Worm (Caenorhabditis elegans): ENCODE data around the gene srh-182.
"Not testable (repeated sequence)": the region's sequence is repeated elsewhere in the genome, so short reads cannot be mapped to it uniquely, and the experiment has no call there.

The srh-182 gene

ce11 chrV:18476090-18476489 lies 2.8 kb upstream of the srh-182 start, which contains the start of gene srh-179:
srh-179 (plus strand) TSS chrV:18476390.
- no peak for TF ChIP-seq cog-1 (tag; optimal IDR thresholded peaks at IDR 0.05)
- TF ChIP-seq ztf-29 (GFP tag; IDR thresholded peaks at IDR 0.05): no peak
- TF ChIP-seq med-1 (GFP tag; optimal IDR thresholded peaks at IDR 0.05; ENCODE audit: insufficient read depth): no peak
- no peak for TF ChIP-seq ref-1 (GFP tag; conservative IDR thresholded peaks at IDR 0.05)
- TF ChIP-seq klf-2 (GFP tag; conservative IDR thresholded peaks at IDR 0.05): no peak
- no peak for TF ChIP-seq tab-1 (GFP tag; IDR thresholded peaks at IDR 0.05)
- TF ChIP-seq flt-1 (GFP tag; IDR thresholded peaks at IDR 0.05): no peak
- TF ChIP-seq ztf-23 (GFP tag; IDR thresholded peaks at IDR 0.05): no peak
- TF ChIP-seq T22C8.4 (GFP tag; IDR thresholded peaks at IDR 0.05): no peak

DNA sequence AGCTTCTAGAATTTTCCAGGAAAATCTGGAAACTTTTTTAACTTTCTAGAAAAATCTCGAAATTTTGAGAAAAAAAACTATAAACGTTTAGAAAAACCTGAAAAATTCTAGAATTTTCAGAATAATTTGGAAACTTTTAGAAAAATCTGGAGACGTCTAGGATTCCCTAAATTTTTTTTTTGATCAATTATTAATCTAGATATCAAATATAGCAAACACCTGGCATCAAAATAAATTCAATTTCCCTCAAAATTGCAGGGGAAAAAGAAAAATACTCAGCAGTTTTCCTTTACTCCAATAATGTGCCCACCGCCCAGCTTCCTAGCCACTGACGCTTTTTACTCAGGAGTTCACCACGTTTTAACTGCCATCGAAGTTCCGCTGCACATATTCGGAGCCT lies 908 bp upstream of the srh-182 start, which contains the start of gene srh-181:
Gene srh-181, plus strand, starts transcription at position 301 of the 400 bp plus-strand sequence.
- TF ChIP-seq cog-1 (tag; optimal IDR thresholded peaks at IDR 0.05): no peak
- no peak for TF ChIP-seq klf-2 (GFP tag; conservative IDR thresholded peaks at IDR 0.05)
- TF ChIP-seq tab-1 (GFP tag; IDR thresholded peaks at IDR 0.05): no peak
- no peak for TF ChIP-seq flt-1 (GFP tag; IDR thresholded peaks at IDR 0.05)
- no peak for TF ChIP-seq T22C8.4 (GFP tag; IDR thresholded peaks at IDR 0.05)
- no peak for TF ChIP-seq ztf-23 (GFP tag; IDR thresholded peaks at IDR 0.05)
- TF ChIP-seq ztf-29 (GFP tag; IDR thresholded peaks at IDR 0.05): no peak
- TF ChIP-seq med-1 (GFP tag; optimal IDR thresholded peaks at IDR 0.05; ENCODE audit: insufficient read depth): no peak
- TF ChIP-seq ref-1 (GFP tag; conservative IDR thresholded peaks at IDR 0.05): no peak

ce11 chrV:18468097-18468496 lies 5.2 kb downstream of the srh-182 start, which contains the start of gene ZK228.13:
ZK228.13 (minus strand) TSS chrV:18468197.
- TF ChIP-seq tab-1 (GFP tag; IDR thresholded peaks at IDR 0.05): no peak
- TF ChIP-seq ztf-29 (GFP tag; IDR thresholded peaks at IDR 0.05): no peak
- no peak for TF ChIP-seq cog-1 (tag; optimal IDR thresholded peaks at IDR 0.05)
- TF ChIP-seq ztf-23 (GFP tag; IDR thresholded peaks at IDR 0.05): no peak
- no peak for TF ChIP-seq T22C8.4 (GFP tag; IDR thresholded peaks at IDR 0.05)
- no peak for TF ChIP-seq flt-1 (GFP tag; IDR thresholded peaks at IDR 0.05)
- TF ChIP-seq klf-2 (GFP tag; conservative IDR thresholded peaks at IDR 0.05): no peak
- no peak for TF ChIP-seq med-1 (GFP tag; optimal IDR thresholded peaks at IDR 0.05; ENCODE audit: insufficient read depth)
- TF ChIP-seq ref-1 (GFP tag; conservative IDR thresholded peaks at IDR 0.05): no peak

DNA sequence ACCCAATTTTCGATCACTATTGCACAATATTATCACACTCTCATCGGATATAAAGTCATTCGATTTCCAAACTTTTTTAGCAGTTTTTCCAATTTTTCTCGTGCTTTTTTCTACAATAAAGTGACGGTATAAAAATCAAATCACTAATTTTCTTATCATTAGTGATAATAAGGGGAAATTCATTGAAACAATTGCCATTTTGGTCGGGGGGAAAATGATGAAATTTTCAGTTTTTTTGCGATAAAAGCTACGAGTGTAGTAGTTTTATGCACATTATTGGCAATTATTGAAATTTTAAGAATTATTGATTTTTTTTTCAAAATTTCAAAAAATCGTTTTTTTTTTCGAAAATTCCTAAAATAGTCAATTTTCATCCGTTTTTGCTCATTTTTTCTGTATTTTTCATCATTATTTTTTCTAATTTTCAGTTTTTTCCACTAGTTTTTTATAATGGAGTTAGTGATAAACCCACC lies 10.9 kb downstream of the srh-182 start, which contains the start of gene ZK228.4:
Gene ZK228.4, plus strand, starts transcription at position 423 of the 473 bp plus-strand sequence.
- no peak for TF ChIP-seq ref-1 (GFP tag; conservative IDR thresholded peaks at IDR 0.05)
- TF ChIP-seq T22C8.4 (GFP tag; IDR thresholded peaks at IDR 0.05): no peak
- no peak for TF ChIP-seq med-1 (GFP tag; optimal IDR thresholded peaks at IDR 0.05; ENCODE audit: insufficient read depth)
- no peak for TF ChIP-seq tab-1 (GFP tag; IDR thresholded peaks at IDR 0.05)

- TF ChIP-seq ztf-29 (GFP tag; IDR thresholded peaks at IDR 0.05): no peak
- TF ChIP-seq med-1 (GFP tag; optimal IDR thresholded peaks at IDR 0.05; ENCODE audit: insufficient read depth): no peak
- TF ChIP-seq cog-1 (tag; optimal IDR thresholded peaks at IDR 0.05): no peak
- no peak for TF ChIP-seq ztf-23 (GFP tag; IDR thresholded peaks at IDR 0.05)
These were observed 12.1 kb downstream of the srh-182 start, which contains the start of gene ZK228.3 for ce11 chrV:18461200-18461728. ZK228.3 (minus strand) TSS chrV:18461250.

DNA sequence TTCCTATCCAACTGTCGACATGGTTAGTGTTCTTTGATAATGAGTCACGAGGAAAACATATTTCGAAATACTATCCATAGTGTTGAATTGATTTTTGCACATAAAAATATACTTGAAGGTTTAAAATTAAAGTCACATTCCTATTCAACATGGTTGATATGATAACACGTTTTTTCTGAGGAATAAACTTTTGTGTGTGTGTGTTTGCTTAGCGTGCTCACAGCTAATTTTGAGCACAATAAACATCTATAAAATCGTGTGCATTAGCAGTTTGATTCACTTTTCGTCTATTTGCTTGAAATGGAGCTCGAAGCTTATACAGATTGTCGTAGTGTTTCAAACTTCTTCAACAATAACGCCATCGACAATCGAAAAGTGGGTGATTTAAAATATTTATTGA lies 16.7 kb downstream of the srh-182 start, which contains the start of gene ZK228.10:
Gene ZK228.10, plus strand, starts transcription at position 301 of the 400 bp plus-strand sequence.
- TF ChIP-seq klf-2 (GFP tag; conservative IDR thresholded peaks at IDR 0.05) (no peak), cog-1 (tag; optimal IDR thresholded peaks at IDR 0.05) (no peak), T22C8.4 (GFP tag; IDR thresholded peaks at IDR 0.05) (no peak), med-1 (GFP tag; optimal IDR thresholded peaks at IDR 0.05; ENCODE audit: insufficient read depth) (no peak), ztf-29 (GFP tag; IDR thresholded peaks at IDR 0.05) (no peak), ref-1 (GFP tag; conservative IDR thresholded peaks at IDR 0.05) (no peak), flt-1 (GFP tag; IDR thresholded peaks at IDR 0.05) (no peak), ztf-23 (GFP tag; IDR thresholded peaks at IDR 0.05) (no peak), tab-1 (GFP tag; IDR thresholded peaks at IDR 0.05) (no peak)

- no peak for TF ChIP-seq T22C8.4 (GFP tag; IDR thresholded peaks at IDR 0.05)
- TF ChIP-seq ztf-23 (GFP tag; IDR thresholded peaks at IDR 0.05): no peak
- no peak for TF ChIP-seq ref-1 (GFP tag; conservative IDR thresholded peaks at IDR 0.05)
- TF ChIP-seq med-1 (GFP tag; optimal IDR thresholded peaks at IDR 0.05; ENCODE audit: insufficient read depth): no peak
- no peak for TF ChIP-seq tab-1 (GFP tag; IDR thresholded peaks at IDR 0.05)
- no peak for TF ChIP-seq flt-1 (GFP tag; IDR thresholded peaks at IDR 0.05)
- TF ChIP-seq klf-2 (GFP tag; conservative IDR thresholded peaks at IDR 0.05): no peak
- TF ChIP-seq ztf-29 (GFP tag; IDR thresholded peaks at IDR 0.05): no peak
- TF ChIP-seq cog-1 (tag; optimal IDR thresholded peaks at IDR 0.05): no peak
These were observed 29.2 kb downstream of the srh-182 start, which contains the start of gene ZK228.1 for ce11 chrV:18444118-18444517. ZK228.1 (plus strand) TSS chrV:18444418.

- not testable (repeated sequence) for TF ChIP-seq ztf-23 (GFP tag; IDR thresholded peaks at IDR 0.05); ztf-29 (GFP tag; IDR thresholded peaks at IDR 0.05); ref-1 (GFP tag; conservative IDR thresholded peaks at IDR 0.05)
These were observed 33.8 kb downstream of the srh-182 start, which contains the start of gene ZK262.9 for ce11 chrV:18439469-18439868. ZK262.9 (plus strand) TSS chrV:18439769.

- TF ChIP-seq med-1 (GFP tag; optimal IDR thresholded peaks at IDR 0.05; ENCODE audit: insufficient read depth) (no peak), T22C8.4 (GFP tag; IDR thresholded peaks at IDR 0.05) (no peak), ref-1 (GFP tag; conservative IDR thresholded peaks at IDR 0.05) (no peak), klf-2 (GFP tag; conservative IDR thresholded peaks at IDR 0.05) (no peak), flt-1 (GFP tag; IDR thresholded peaks at IDR 0.05) (no peak), tab-1 (GFP tag; IDR thresholded peaks at IDR 0.05) (no peak), ztf-23 (GFP tag; IDR thresholded peaks at IDR 0.05) (no peak), ztf-29 (GFP tag; IDR thresholded peaks at IDR 0.05) (no peak), cog-1 (tag; optimal IDR thresholded peaks at IDR 0.05) (no peak)
These were observed 35.2 kb downstream of the srh-182 start, which contains the start of gene ZK262.8 for ce11 chrV:18438081-18438480. ZK262.8 (plus strand) TSS chrV:18438381.

ce11 chrV:18434961-18435360 lies 38.4 kb downstream of the srh-182 start, which contains the start of gene ZK262.20:
ZK262.20 (minus strand) TSS chrV:18435061.
- TF ChIP-seq cog-1 (tag; optimal IDR thresholded peaks at IDR 0.05): no peak
- no peak for TF ChIP-seq ztf-23 (GFP tag; IDR thresholded peaks at IDR 0.05)
- no peak for TF ChIP-seq med-1 (GFP tag; optimal IDR thresholded peaks at IDR 0.05; ENCODE audit: insufficient read depth)
- no peak for TF ChIP-seq T22C8.4 (GFP tag; IDR thresholded peaks at IDR 0.05)
- TF ChIP-seq tab-1 (GFP tag; IDR thresholded peaks at IDR 0.05): no peak
- TF ChIP-seq ref-1 (GFP tag; conservative IDR thresholded peaks at IDR 0.05): no peak
- TF ChIP-seq klf-2 (GFP tag; conservative IDR thresholded peaks at IDR 0.05): no peak
- no peak for TF ChIP-seq ztf-29 (GFP tag; IDR thresholded peaks at IDR 0.05)
- TF ChIP-seq flt-1 (GFP tag; IDR thresholded peaks at IDR 0.05): no peak
